Worm (Caenorhabditis elegans): Measurements from ENCODE around the gene ugt-7.

The ugt-7 gene

ce11 chrV:5000406-5000805 is at the start of gene ugt-7:
Gene ugt-7 (minus strand): TSS chrV:5000566.
- TF ChIP-seq him-1 (tag; optimal IDR thresholded peaks at IDR 0.05): no peak

DNA sequence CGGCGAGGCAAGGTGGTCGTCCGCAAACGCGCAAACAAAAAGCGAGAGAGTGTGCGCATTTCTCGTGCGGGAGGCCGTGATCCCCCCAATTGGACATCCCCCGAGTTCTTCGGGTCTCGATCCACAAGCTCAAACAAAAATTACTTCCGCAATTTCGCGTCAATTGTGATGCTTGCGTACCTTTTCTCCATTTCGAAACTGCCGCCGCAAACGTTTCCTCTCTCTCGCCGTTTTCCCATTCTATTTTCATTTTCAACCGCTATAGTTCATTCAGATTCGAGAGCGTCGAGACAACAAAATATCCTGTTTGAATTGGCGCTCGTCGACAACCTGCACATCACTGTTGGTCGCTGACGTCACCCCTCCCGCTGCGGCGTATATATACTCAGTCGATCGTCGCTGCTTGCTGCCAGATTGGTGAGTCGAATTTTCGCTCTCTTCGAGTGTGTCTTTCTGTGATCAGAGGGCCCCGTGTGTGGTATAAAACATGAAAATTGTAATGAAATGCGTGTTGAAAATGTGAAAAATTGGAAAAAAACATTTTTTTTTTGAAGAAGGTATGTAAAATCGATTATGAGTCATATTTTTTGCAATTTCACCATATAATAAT is 49.1 kb upstream of the ugt-7 start, which contains the start of the genes pqn-51 and K11D12.14:
pqn-51 (plus strand) TSS at position 275 of the 610 bp plus-strand sequence.
K11D12.14 (plus strand) TSS at position 304 of the 610 bp plus-strand sequence.
- TF ChIP-seq dao-5 (tag; optimal IDR thresholded peaks at IDR 0.05) (no peak), W03F9.2 (tag; optimal IDR thresholded peaks at IDR 0.05) (peak; percentile 0), him-1 (tag; optimal IDR thresholded peaks at IDR 0.05) (peak; percentile 80)

DNA sequence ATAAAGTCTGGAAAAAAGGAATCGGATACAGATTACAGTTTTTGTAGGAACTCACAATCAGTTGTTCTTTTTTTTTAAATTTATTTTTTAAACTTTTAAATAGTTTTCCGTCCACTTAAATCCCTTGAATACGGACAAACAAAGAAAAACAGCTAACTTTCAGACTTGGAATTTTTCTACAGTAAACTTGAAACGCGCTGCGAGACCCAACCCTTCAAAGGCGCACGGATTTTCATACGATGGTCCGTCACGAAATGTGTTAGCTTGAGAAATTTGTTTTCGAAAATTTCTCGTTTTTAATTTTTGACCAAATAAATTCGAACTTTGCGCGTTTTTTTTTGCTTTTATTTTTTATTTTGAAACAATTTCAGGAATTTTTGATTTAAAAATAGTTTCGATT is 46.2 kb upstream of the ugt-7 start:
- TF ChIP-seq dao-5 (tag; optimal IDR thresholded peaks at IDR 0.05) (no peak), him-1 (tag; optimal IDR thresholded peaks at IDR 0.05) (no peak), W03F9.2 (tag; optimal IDR thresholded peaks at IDR 0.05) (no peak)

- TF ChIP-seq dao-5 (tag; optimal IDR thresholded peaks at IDR 0.05) (no peak), him-1 (tag; optimal IDR thresholded peaks at IDR 0.05) (no peak), W03F9.2 (tag; optimal IDR thresholded peaks at IDR 0.05) (no peak)
Observed at ce11 chrV:5046103-5046502, 45.7 kb upstream of the ugt-7 start, which contains the start of gene exc-14. Gene exc-14 (minus strand): TSS chrV:5046203.

ce11 chrV:5040925-5041324 is 40.6 kb upstream of the ugt-7 start, which contains the start of gene K11D12.8:
Gene K11D12.8 (minus strand): TSS chrV:5041001.
- no peak for TF ChIP-seq him-1 (tag; optimal IDR thresholded peaks at IDR 0.05)
- TF ChIP-seq W03F9.2 (tag; optimal IDR thresholded peaks at IDR 0.05): no peak
- no peak for TF ChIP-seq dao-5 (tag; optimal IDR thresholded peaks at IDR 0.05)

DNA sequence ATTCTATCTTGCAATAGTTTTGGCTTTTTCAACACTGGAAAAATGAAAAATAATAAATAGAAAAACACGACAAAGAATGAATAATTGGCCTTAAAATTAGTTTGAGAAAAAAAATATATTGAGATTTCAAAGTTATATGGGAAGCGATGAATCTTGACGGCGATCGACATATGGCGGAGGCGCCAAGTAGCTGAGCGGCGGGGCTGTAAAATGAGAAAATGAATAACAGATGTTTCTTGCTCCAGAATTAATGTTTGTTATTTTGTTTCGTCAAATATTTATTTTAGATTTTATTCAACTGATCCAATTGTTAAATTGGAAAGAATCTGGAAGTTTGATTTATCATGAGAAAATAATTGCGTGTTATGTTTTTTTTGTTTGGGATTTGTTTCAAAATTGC is 39.2 kb upstream of the ugt-7 start, which contains the start of gene K11D12.11:
K11D12.11 (minus strand) TSS at position 42 of the 400 bp plus-strand sequence.
- no peak for TF ChIP-seq him-1 (tag; optimal IDR thresholded peaks at IDR 0.05)

- TF ChIP-seq dao-5 (tag; optimal IDR thresholded peaks at IDR 0.05): no peak
- TF ChIP-seq him-1 (tag; optimal IDR thresholded peaks at IDR 0.05): no peak
- TF ChIP-seq W03F9.2 (tag; optimal IDR thresholded peaks at IDR 0.05): no peak
Observed at ce11 chrV:5038449-5038848, 38.1 kb upstream of the ugt-7 start.

DNA sequence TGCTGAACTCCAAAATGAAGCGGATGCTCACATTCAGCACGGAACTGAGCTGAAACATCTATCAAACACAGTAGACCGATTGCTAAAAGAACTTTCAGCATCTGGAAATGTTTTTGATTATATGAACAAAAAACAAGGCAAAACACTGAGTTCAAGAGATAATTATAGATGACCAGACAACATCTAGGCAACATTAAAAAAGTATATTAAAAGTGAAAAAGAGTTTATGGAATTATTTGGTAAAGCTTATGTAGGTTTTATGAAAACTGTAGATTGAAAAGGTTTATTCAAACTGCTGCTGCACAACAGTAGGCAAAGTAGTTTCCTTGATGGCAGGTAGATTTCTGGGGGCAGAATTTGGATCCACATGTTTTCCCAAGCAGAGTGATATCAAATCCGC is 36.0 kb upstream of the ugt-7 start, which contains the start of gene K11D12.7:
K11D12.7 (minus strand) TSS at position 101 of the 400 bp plus-strand sequence.
- TF ChIP-seq dao-5 (tag; optimal IDR thresholded peaks at IDR 0.05) (no peak), W03F9.2 (tag; optimal IDR thresholded peaks at IDR 0.05) (no peak), him-1 (tag; optimal IDR thresholded peaks at IDR 0.05) (no peak)

DNA sequence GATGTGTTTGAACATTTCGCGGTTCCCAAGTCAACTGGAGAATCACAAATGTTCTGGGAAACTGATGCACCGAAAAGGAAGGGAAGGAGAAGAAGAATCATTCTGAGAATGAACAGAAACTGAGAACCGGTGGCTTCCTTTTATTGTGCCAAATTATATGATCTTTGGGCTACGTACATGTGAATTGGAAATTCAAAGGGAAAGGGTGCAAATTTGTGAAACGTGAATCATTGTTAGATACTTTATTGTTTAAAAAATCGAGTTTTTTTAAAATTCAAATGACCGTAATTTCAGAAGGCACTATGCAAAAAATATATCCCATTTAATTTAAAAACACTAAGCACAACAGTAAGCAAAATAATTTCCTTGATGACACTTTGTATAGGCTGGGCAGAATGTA is 34.7 kb upstream of the ugt-7 start, which contains the start of gene K11D12.6:
K11D12.6 (minus strand) TSS at position 101 of the 400 bp plus-strand sequence.
- TF ChIP-seq him-1 (tag; optimal IDR thresholded peaks at IDR 0.05): no peak
- TF ChIP-seq W03F9.2 (tag; optimal IDR thresholded peaks at IDR 0.05): no peak
- no peak for TF ChIP-seq dao-5 (tag; optimal IDR thresholded peaks at IDR 0.05)

DNA sequence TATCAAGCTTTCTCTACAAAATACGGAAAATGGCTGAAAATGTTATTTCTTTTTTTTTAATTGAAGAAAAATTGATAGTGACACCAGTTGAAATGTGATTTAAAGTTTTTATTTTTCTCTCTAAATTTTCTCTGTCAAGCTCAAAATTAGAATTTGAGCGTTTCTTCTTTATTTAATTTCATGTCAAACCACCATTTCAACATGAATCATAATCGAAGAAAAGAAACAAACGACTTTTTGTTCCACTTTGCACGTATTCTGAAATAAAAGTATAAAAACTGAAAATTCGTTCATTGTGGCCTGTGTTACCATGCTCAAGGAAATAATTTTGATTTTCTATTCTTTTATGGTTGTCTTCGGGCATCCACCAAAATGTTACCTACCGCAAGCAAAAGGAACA is 32.7 kb upstream of the ugt-7 start, which contains the start of gene K11D12.13:
K11D12.13 (plus strand) TSS at position 301 of the 400 bp plus-strand sequence.
- TF ChIP-seq dao-5 (tag; optimal IDR thresholded peaks at IDR 0.05): no peak
- TF ChIP-seq W03F9.2 (tag; optimal IDR thresholded peaks at IDR 0.05): no peak

DNA sequence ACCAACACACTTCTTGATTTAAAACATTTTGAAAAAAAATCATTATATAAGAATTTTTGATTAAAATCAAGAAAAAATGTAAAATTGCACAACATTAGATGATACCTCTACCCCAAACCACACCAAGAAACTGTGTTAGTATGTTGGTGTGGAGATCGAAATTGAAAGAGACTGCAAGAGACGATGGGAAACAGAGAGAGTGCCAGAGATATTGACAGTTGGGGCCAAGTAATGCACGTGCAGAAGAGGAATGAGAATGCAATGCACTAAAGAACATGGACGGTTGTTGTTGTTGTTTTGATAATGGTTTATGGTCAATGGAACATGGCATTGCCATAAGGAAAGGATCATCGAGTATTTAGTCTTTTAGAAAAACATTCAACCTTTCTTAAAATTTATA is 31.8 kb upstream of the ugt-7 start:
- TF ChIP-seq W03F9.2 (tag; optimal IDR thresholded peaks at IDR 0.05) (no peak), him-1 (tag; optimal IDR thresholded peaks at IDR 0.05) (no peak), dao-5 (tag; optimal IDR thresholded peaks at IDR 0.05) (no peak)

- TF ChIP-seq him-1 (tag; optimal IDR thresholded peaks at IDR 0.05) (no peak), W03F9.2 (tag; optimal IDR thresholded peaks at IDR 0.05) (no peak), dao-5 (tag; optimal IDR thresholded peaks at IDR 0.05) (no peak)
Observed at ce11 chrV:5031764-5032163, 31.4 kb upstream of the ugt-7 start.

DNA sequence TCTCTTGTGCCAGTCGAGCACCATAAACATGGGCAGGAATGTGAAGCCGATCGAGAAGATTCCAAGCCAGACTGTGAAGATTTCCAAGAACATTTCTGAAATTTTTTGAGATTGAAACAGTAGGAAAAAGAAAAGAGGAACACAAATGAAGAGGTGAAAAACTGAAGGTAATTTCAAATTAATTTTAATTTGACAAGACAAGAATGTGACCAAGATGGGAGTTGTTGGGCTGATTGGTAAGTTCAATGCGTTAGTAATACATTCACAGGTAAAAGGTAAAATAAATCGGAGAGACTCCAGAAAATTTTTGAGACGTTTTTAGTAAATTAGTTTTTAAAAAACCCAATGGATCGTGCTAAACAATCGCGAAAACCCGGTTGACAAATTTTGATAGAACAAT is 30.3 kb upstream of the ugt-7 start, which contains the start of gene swt-7:
swt-7 (minus strand) TSS at position 101 of the 400 bp plus-strand sequence.
- TF ChIP-seq dao-5 (tag; optimal IDR thresholded peaks at IDR 0.05) (no peak), W03F9.2 (tag; optimal IDR thresholded peaks at IDR 0.05) (no peak), him-1 (tag; optimal IDR thresholded peaks at IDR 0.05) (no peak)

DNA sequence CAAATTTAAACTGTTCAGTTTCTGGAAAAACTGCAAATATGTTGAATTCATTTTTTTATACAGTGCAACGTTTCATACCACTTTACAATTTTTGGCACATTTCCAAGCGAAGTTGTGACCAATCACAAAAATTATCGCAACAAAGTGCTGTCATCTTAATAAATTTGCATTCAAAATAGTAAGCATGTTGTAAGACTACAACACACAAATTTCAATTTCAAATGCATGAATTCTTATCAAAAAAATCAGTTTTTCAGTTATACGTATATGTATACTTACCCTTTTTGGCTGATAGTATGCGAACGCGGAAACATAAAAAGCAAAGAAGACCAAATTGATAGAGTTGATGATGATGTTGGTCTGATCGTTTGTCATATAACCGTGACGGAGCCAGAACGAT is 29.8 kb upstream of the ugt-7 start:
- no peak for TF ChIP-seq him-1 (tag; optimal IDR thresholded peaks at IDR 0.05)
- no peak for TF ChIP-seq dao-5 (tag; optimal IDR thresholded peaks at IDR 0.05)
- TF ChIP-seq W03F9.2 (tag; optimal IDR thresholded peaks at IDR 0.05): no peak

ce11 chrV:5027640-5028039 is 27.3 kb upstream of the ugt-7 start, which contains the start of gene cpt-4:
Gene cpt-4 (minus strand): TSS chrV:5027723.
- TF ChIP-seq him-1 (tag; optimal IDR thresholded peaks at IDR 0.05): no peak
- no peak for TF ChIP-seq W03F9.2 (tag; optimal IDR thresholded peaks at IDR 0.05)
- no peak for TF ChIP-seq dao-5 (tag; optimal IDR thresholded peaks at IDR 0.05)

Data from whole organism, L4/young adult.